Worm (Caenorhabditis elegans) whole organism, early embryonic: Measurements from ENCODE around the gene F10E9.1.

Experiments used
- B0310.2 ChIP-seq: sonication (generic microtip); optimal IDR thresholded peaks from 2 replicates; lab custom pipeline; 2016; ENCODE audit warnings: mild to moderate bottlenecking, missing genetic modification characterization, missing compliant biosample characterization
- ama-1 ChIP-seq: fragments of 150-350 bp; optimal IDR thresholded peaks from 2 replicates; lab custom pipeline; 2014
- ceh-13 ChIP-seq: fragments of 200-800 bp; sonication (Bioruptor generic); optimal IDR thresholded peaks from 2 replicates; lab custom pipeline; 2018; ENCODE audit warnings: mild to moderate bottlenecking, missing genetic modification characterization, missing compliant biosample characterization
- flt-1 ChIP-seq: fragments of 200-800 bp; sonication (Bioruptor generic); IDR thresholded peaks from 2 replicates; pipeline ENCODE4 v1.3.6; 2022; ENCODE audit warnings: missing genetic modification characterization, missing compliant biosample characterization
- hmbx-1 ChIP-seq: sonication (generic microtip); optimal IDR thresholded peaks from 2 replicates; lab custom pipeline; 2016; ENCODE audit warnings: mild to moderate bottlenecking, missing genetic modification characterization, missing compliant biosample characterization
- hmg-4 ChIP-seq: fragments of 200-800 bp; sonication (Bioruptor generic); optimal IDR thresholded peaks from 2 replicates; lab custom pipeline; 2018; ENCODE audit warnings: mild to moderate bottlenecking, missing genetic modification characterization, missing compliant biosample characterization
- pes-1 ChIP-seq: fragments of 200-800 bp; sonication (Bioruptor generic); IDR thresholded peaks from 2 replicates; pipeline ENCODE4 v1.3.6; 2022; ENCODE audit warnings: missing genetic modification reagents, missing genetic modification characterization, missing compliant biosample characterization
- scrt-1 ChIP-seq: fragments of 200-800 bp; sonication (Bioruptor generic); IDR thresholded peaks from 2 replicates; pipeline ENCODE4 v1.3.6; 2022; ENCODE audit warnings: missing genetic modification characterization, missing compliant biosample characterization
- tbx-11 ChIP-seq: fragments of 200-800 bp; sonication (Bioruptor generic); IDR thresholded peaks from 2 replicates; pipeline ENCODE4 v1.3.6; 2022; ENCODE audit warnings: missing genetic modification characterization, missing compliant biosample characterization
- tbx-37 ChIP-seq: fragments of 200-800 bp; sonication (Bioruptor generic); conservative IDR thresholded peaks from 2 replicates; pipeline ENCODE4 v1.3.6; 2022; ENCODE audit warnings: missing genetic modification reagents, missing genetic modification characterization, missing compliant biosample characterization
- tra-4 ChIP-seq: sonication (generic microtip); optimal IDR thresholded peaks from 2 replicates; lab custom pipeline; 2017; ENCODE audit warnings: missing genetic modification characterization, missing compliant biosample characterization

ce11 chrIII:8289181-8289580, 33.8 kb upstream of the F10E9.1 start:
- TF ChIP-seq ceh-13 (GFP tag; lab: Kevin White, UChicago) (no peak), B0310.2 (tag; lab: Kevin White, UChicago) (no peak), hmg-4 (GFP tag; lab: Kevin White, UChicago) (no peak), tbx-37 (GFP tag; lab: Robert Waterston, UW) (no peak), ama-1 (lab: Kevin White, UChicago) (no peak), tbx-11 (GFP tag; lab: Robert Waterston, UW) (no peak), flt-1 (GFP tag; lab: Robert Waterston, UW) (no peak), scrt-1 (GFP tag; lab: Robert Waterston, UW) (no peak), hmbx-1 (tag; lab: Kevin White, UChicago) (no peak), pes-1 (GFP tag; lab: Robert Waterston, UW) (no peak), tra-4 (tag; lab: Kevin White, UChicago) (no peak)
